Worm (Caenorhabditis elegans): Measurements from ENCODE around the gene trm-2A.

ce11 chrV:939341-939740 is 34.6 kb downstream of the trm-2A start:
- TF ChIP-seq F10B5.3 (tag; optimal IDR thresholded peaks at IDR 0.05) (no peak), ces-1 (GFP tag; optimal IDR thresholded peaks at IDR 0.05) (no peak), unc-39 (tag; optimal IDR thresholded peaks at IDR 0.05) (no peak), daf-19 (GFP tag; conservative IDR thresholded peaks at IDR 0.05) (no peak), spr-3 (GFP tag; optimal IDR thresholded peaks at IDR 0.05) (no peak), unc-130 (GFP tag; optimal IDR thresholded peaks at IDR 0.05) (no peak)
